Fruit fly (Drosophila melanogaster): ENCODE results near the gene Rbp1.

Rbp1 gene

DNA sequence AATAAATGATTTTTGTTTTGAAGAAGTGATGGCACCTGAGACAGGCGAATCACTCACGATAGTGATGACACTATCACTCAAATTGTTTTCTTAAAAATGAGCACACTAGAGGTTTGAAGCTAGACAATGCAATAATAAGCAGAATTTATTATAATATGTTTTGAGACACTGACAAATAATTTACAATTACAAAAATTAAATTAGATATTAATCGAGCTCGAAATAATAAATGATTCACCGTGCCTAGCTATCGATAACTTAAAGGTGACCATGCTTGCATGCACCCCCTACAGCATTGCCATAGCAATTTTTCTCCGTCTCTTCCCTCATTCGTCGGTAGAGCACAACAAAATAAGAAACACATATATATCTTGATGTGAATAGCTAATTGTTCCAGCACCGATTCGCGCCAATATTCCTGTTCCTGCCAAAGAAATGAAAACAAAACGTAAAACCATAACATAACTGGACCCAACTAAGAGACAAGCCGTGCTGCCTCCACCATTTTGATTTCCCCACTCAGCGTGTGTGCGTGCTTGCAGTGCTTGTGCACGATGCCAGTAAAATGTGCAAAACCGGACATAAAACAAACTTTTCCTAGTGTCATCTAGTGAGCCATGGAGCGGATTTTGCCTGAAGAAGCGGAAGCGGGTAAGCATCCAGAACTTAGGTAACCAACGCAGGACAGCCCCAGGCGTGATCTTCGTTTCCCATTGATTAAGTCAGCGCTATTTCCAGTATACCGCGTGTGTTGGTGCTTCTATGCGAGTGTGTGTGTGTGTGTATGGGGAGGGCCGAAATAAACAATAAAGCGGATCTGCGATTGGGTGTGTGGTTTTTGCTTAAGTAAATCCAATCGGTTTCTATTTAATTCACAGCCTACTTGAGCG is 23.0 kb upstream of the Rbp1 start, which contains the start of the genes MED7 and Cap-H2 (continued):
- peak; percentile 81 for TF ChIP-seq CG10267 (tag; optimal IDR thresholded peaks at IDR 0.05)
- TF ChIP-seq CG7839 (tag; optimal IDR thresholded peaks at IDR 0.05) = no peak
- 0 out of 2 replicates have a peak, but pooled peaks have one; percentile 37 for TF ChIP-seq CG32767 (GFP tag; IDR thresholded peaks at IDR 0.05)
- peak; percentile 66 for TF ChIP-seq CG3281 (GFP tag; optimal IDR thresholded peaks at IDR 0.05)
- no peak for TF ChIP-seq CG43689 (GFP tag; IDR thresholded peaks at IDR 0.05)
- TF ChIP-seq gro (GFP tag; optimal IDR thresholded peaks at IDR 0.05) = peak; percentile 85
- peak in 1 of 2 experiments; percentile 31 for TF ChIP-seq insv (GFP tag; optimal IDR thresholded peaks at IDR 0.05)
- peak; percentile 42 for TF ChIP-seq Myb (GFP tag; optimal IDR thresholded peaks at IDR 0.05)
- no peak for TF ChIP-seq sqz (GFP tag; optimal IDR thresholded peaks at IDR 0.05)
- no peak for TF ChIP-seq CG18599 (GFP tag; optimal IDR thresholded peaks at IDR 0.05)
- TF ChIP-seq lmd (GFP tag; IDR thresholded peaks at IDR 0.05) = peak; percentile 87
- TF ChIP-seq otp (GFP tag; IDR thresholded peaks at IDR 0.05) = peak; percentile 40; the same call in 1 of the 3 replicates
- TF ChIP-seq dm (GFP tag; optimal IDR thresholded peaks at IDR 0.05) = peak; percentile 70
- TF ChIP-seq amos (GFP tag; IDR thresholded peaks at IDR 0.05; ENCODE audit: partially characterized antibody) = peak; percentile 96
- TF ChIP-seq ap (GFP tag; IDR thresholded peaks at IDR 0.05) = peak; percentile 58; the same call in 1 of the 2 replicates
- TF ChIP-seq corto (GFP tag; optimal IDR thresholded peaks at IDR 0.05) = peak; percentile 58
- 0 out of 2 replicates have a peak, but pooled peaks have one; percentile 42 for TF ChIP-seq CG1024 (GFP tag; IDR thresholded peaks at IDR 0.05)
- peak; percentile 75 for TF ChIP-seq ssp (GFP tag; IDR thresholded peaks at IDR 0.05)
- TF ChIP-seq CG3163 (GFP tag; optimal IDR thresholded peaks at IDR 0.05) = peak; percentile 39
- TF ChIP-seq en (GFP tag; optimal IDR thresholded peaks at IDR 0.05) = no peak
- TF ChIP-seq CG30431 (GFP tag; optimal IDR thresholded peaks at IDR 0.05) = peak; percentile 52
- TF ChIP-seq CG7928 (GFP tag; optimal IDR thresholded peaks at IDR 0.05) = peak; percentile 18
- TF ChIP-seq CG12071 (GFP tag; optimal IDR thresholded peaks at IDR 0.05) = no peak
- TF ChIP-seq CG8944 (GFP tag; optimal IDR thresholded peaks at IDR 0.05) = peak; percentile 80
- peak; percentile 72; the same call in 2 of the 3 replicates for TF ChIP-seq Optix (GFP tag; IDR thresholded peaks at IDR 0.05)
- TF ChIP-seq CG13287 (GFP tag; IDR thresholded peaks at IDR 0.05; ENCODE audit: partially characterized antibody) = peak; percentile 100
- no peak for TF ChIP-seq Hmx (GFP tag; optimal IDR thresholded peaks at IDR 0.05)
- TF ChIP-seq CG9437 (GFP tag; optimal IDR thresholded peaks at IDR 0.05) = peak; percentile 43
- peak; percentile 76 for TF ChIP-seq CG31388 (GFP tag; optimal IDR thresholded peaks at IDR 0.05)
- TF ChIP-seq B-H1 (GFP tag; IDR thresholded peaks at IDR 0.05) = peak; percentile 63
- no peak for TF ChIP-seq zf30C (GFP tag; optimal IDR thresholded peaks at IDR 0.05)
- TF ChIP-seq Usf (GFP tag; optimal IDR thresholded peaks at IDR 0.05) = peak; percentile 57
- TF ChIP-seq CG7786 (GFP tag; optimal IDR thresholded peaks at IDR 0.05) = peak; percentile 56
- TF ChIP-seq CG17385 (GFP tag; optimal IDR thresholded peaks at IDR 0.05) = peak; percentile 60
- peak; percentile 74 for TF ChIP-seq CG30020 (tag; optimal IDR thresholded peaks at IDR 0.05)
- peak; percentile 66; the same call in 2 of the 3 replicates for TF ChIP-seq CG11695 (GFP tag; IDR thresholded peaks at IDR 0.05)
- TF ChIP-seq CG10565 (GFP tag; optimal IDR thresholded peaks at IDR 0.05) = peak; percentile 5
- TF ChIP-seq NfI (GFP tag; optimal IDR thresholded peaks at IDR 0.05) = peak; percentile 74
- peak; percentile 87 for TF ChIP-seq sisA (GFP tag; IDR thresholded peaks at IDR 0.05)
- peak; percentile 50 for TF ChIP-seq CG11723 (GFP tag; optimal IDR thresholded peaks at IDR 0.05)
- TF ChIP-seq Mad (GFP tag; optimal IDR thresholded peaks at IDR 0.05) = peak; percentile 80
- TF ChIP-seq danr (GFP tag; IDR thresholded peaks at IDR 0.05) = 0 out of 2 replicates have a peak, but pooled peaks have one; percentile 41
- no peak for TF ChIP-seq nom (GFP tag; optimal IDR thresholded peaks at IDR 0.05)
- TF ChIP-seq CG15479 (GFP tag; optimal IDR thresholded peaks at IDR 0.05) = peak; percentile 4
- TF ChIP-seq CG4328 (GFP tag; optimal IDR thresholded peaks at IDR 0.05) = peak; percentile 48
- TF ChIP-seq CG17829 (tag; optimal IDR thresholded peaks at IDR 0.05) = peak; percentile 85
- TF ChIP-seq CG18262 (tag; optimal IDR thresholded peaks at IDR 0.05) = peak; percentile 80
- peak; percentile 89 for TF ChIP-seq mld (GFP tag; IDR thresholded peaks at IDR 0.05; ENCODE audit: partially characterized antibody)
